Fruit fly (Drosophila melanogaster) S2 (cell line): ENCODE results near the gene CG32037.

Experiments used
- CG8478 ChIP-seq: fragments of >200 bp; optimal IDR thresholded peaks from 2 replicates; lab custom pipeline; 2018
- CTCF ChIP-seq, 2 experiments: fragments of >200 bp; optimal IDR thresholded peaks; 2 replicates each; lab custom pipeline; 2018

CG32037 gene

dm6 chr3L:9467763-9468206 is 24.2 kb downstream of the CG32037 start:
- TF ChIP-seq CG8478 (lab: Kevin White, UChicago) (no peak), CTCF (optimal IDR thresholded peaks at IDR 0.05; lab: Kevin White, UChicago) (no peak)

dm6 chr3L:9467267-9467666 is 24.7 kb downstream of the CG32037 start:
- no peak for TF ChIP-seq CTCF (optimal IDR thresholded peaks at IDR 0.05; lab: Kevin White, UChicago)
- no peak for TF ChIP-seq CG8478 (lab: Kevin White, UChicago)

dm6 chr3L:9466595-9466994 is 25.4 kb downstream of the CG32037 start:
- no peak for TF ChIP-seq CG8478 (lab: Kevin White, UChicago)

- TF ChIP-seq CTCF (optimal IDR thresholded peaks at IDR 0.05; lab: Kevin White, UChicago) (no peak), CG8478 (lab: Kevin White, UChicago) (no peak)
Measured at dm6 chr3L:9465652-9466244, 26.3 kb downstream of the CG32037 start.

- TF ChIP-seq CTCF (optimal IDR thresholded peaks at IDR 0.05; lab: Kevin White, UChicago) (no peak), CG8478 (lab: Kevin White, UChicago) (no peak)
Measured at dm6 chr3L:9462794-9463193, 29.2 kb downstream of the CG32037 start.

dm6 chr3L:9462247-9462769 is 29.7 kb downstream of the CG32037 start:
- TF ChIP-seq CG8478 (lab: Kevin White, UChicago) (no peak), CTCF (optimal IDR thresholded peaks at IDR 0.05; lab: Kevin White, UChicago) (no peak)

dm6 chr3L:9461670-9462246 is 30.3 kb downstream of the CG32037 start:
- TF ChIP-seq CG8478 (lab: Kevin White, UChicago) (no peak), CTCF (optimal IDR thresholded peaks at IDR 0.05; lab: Kevin White, UChicago) (no peak)

- TF ChIP-seq CG8478 (lab: Kevin White, UChicago) (no peak), CTCF (optimal IDR thresholded peaks at IDR 0.05; lab: Kevin White, UChicago) (peak in 1 of 2 experiments; percentile 20)
Measured at dm6 chr3L:9460775-9461491, 31.1 kb downstream of the CG32037 start, which contains the start of the genes CG3434 and CG44838. CG3434 (minus strand) TSS chr3L:9460799. CG44838 (plus strand) TSS chr3L:9461050.

dm6 chr3L:9457619-9458092 is 34.4 kb downstream of the CG32037 start, which contains the start of gene CG3437:
CG3437 (minus strand) TSS chr3L:9457669.
- TF ChIP-seq CG8478 (lab: Kevin White, UChicago): no peak
- no peak for TF ChIP-seq CTCF (optimal IDR thresholded peaks at IDR 0.05; lab: Kevin White, UChicago)

- TF ChIP-seq CTCF (optimal IDR thresholded peaks at IDR 0.05; lab: Kevin White, UChicago) (no peak), CG8478 (lab: Kevin White, UChicago) (no peak)
Measured at dm6 chr3L:9456389-9456788, 35.6 kb downstream of the CG32037 start.

dm6 chr3L:9455819-9456388 is 36.1 kb downstream of the CG32037 start, which contains the start of the genes phol and CG3552:
phol (minus strand) TSS chr3L:9456281.
CG3552 (plus strand) TSS chr3L:9456318.
- TF ChIP-seq CG8478 (lab: Kevin White, UChicago) (no peak), CTCF (optimal IDR thresholded peaks at IDR 0.05; lab: Kevin White, UChicago) (peak in 1 of 2 experiments; percentile 23)

dm6 chr3L:9452422-9452821 is 39.6 kb downstream of the CG32037 start:
- TF ChIP-seq CTCF (optimal IDR thresholded peaks at IDR 0.05; lab: Kevin White, UChicago) (no peak), CG8478 (lab: Kevin White, UChicago) (no peak)

- no peak for TF ChIP-seq CTCF (optimal IDR thresholded peaks at IDR 0.05; lab: Kevin White, UChicago)
- no peak for TF ChIP-seq CG8478 (lab: Kevin White, UChicago)
Measured at dm6 chr3L:9451522-9452118, 40.4 kb downstream of the CG32037 start, which contains the start of the genes CG3448 and ghi. CG3448 (minus strand) TSS chr3L:9451572. ghi (plus strand) TSS chr3L:9451876.
